Fruit fly (Drosophila melanogaster): ENCODE results near the gene Cyp4ae1.

Gene Cyp4ae1

DNA sequence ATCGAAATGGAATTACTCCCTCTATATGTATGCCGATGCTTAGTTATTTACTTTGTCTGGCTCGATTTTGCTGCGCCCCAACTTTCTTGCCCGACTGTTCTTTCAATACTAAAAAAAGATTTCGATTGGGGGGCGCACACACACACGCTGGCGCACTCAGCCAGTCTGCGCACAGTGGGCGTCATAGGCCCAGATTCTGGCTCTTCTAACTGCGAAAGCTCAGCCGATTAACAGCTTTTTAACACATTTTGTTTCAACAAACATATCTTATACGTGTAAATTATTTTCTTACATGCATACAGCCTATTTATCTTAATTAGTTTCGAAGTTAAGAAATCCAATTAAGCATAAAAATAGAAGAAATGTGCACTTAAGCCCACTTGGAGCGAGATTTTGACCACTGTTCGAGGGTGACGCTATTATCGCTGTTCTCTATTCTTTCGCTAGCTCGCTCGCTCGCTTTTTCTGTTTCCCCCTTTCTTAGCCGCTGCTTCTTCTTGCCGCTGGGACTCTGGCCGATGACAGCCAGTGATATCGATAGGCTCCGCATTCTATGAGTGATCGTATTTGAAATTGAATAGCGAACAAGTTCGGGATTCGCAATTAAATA, 43.5 kb downstream of the Cyp4ae1 start, which contains the start of gene Vinc (continued):
- TF ChIP-seq CG17359 (tag; optimal IDR thresholded peaks at IDR 0.05) = peak; percentile 90
- peak; percentile 24 for TF ChIP-seq cato (GFP tag; optimal IDR thresholded peaks at IDR 0.05; ENCODE audit: borderline replicate concordance)
- peak; percentile 15 for TF ChIP-seq Lhr (GFP tag; optimal IDR thresholded peaks at IDR 0.05)
- TF ChIP-seq CG4730 (GFP tag; IDR thresholded peaks at IDR 0.05) = peak; percentile 73
- TF ChIP-seq CG4424 (GFP tag; optimal IDR thresholded peaks at IDR 0.05) = peak; percentile 89
- no peak for TF ChIP-seq D (optimal IDR thresholded peaks at IDR 0.05)
- peak; percentile 82 for TF ChIP-seq D (GFP tag; optimal IDR thresholded peaks at IDR 0.05)
- TF ChIP-seq CG14667 (GFP tag; IDR thresholded peaks at IDR 0.05) = peak; percentile 74
- peak; percentile 81 for TF ChIP-seq CG31224 (GFP tag; IDR thresholded peaks at IDR 0.05)
- TF ChIP-seq CG4707 (GFP tag; optimal IDR thresholded peaks at IDR 0.05) = peak; percentile 100
- no peak for TF ChIP-seq CG16779 (GFP tag; IDR thresholded peaks at IDR 0.05)
- TF ChIP-seq CG12769 (tag; optimal IDR thresholded peaks at IDR 0.05) = no peak
- TF ChIP-seq ap (GFP tag; IDR thresholded peaks at IDR 0.05) = peak; percentile 67
- peak; percentile 79 for TF ChIP-seq CG7372 (GFP tag; IDR thresholded peaks at IDR 0.05)
- TF ChIP-seq seq (GFP tag; IDR thresholded peaks at IDR 0.05) = peak; percentile 66; the same call in 1 of the 2 replicates
- peak; percentile 98 for TF ChIP-seq Med (GFP tag)
- peak; percentile 59 for TF ChIP-seq CG9437 (GFP tag; optimal IDR thresholded peaks at IDR 0.05)
- TF ChIP-seq CG14965 (GFP tag; optimal IDR thresholded peaks at IDR 0.05; ENCODE audit: borderline replicate concordance) = peak; percentile 51
- TF ChIP-seq gsb (GFP tag; IDR thresholded peaks at IDR 0.05) = peak; percentile 78
- peak; percentile 42 for TF ChIP-seq CG9797 (GFP tag; optimal IDR thresholded peaks at IDR 0.05)
- peak; percentile 93 for TF ChIP-seq Drgx (GFP tag; IDR thresholded peaks at IDR 0.05)
- TF ChIP-seq dysf (GFP tag; IDR thresholded peaks at IDR 0.05) = peak; percentile 95
- TF ChIP-seq CTCF (GFP tag; optimal IDR thresholded peaks at IDR 0.05) = peak; percentile 38
- TF ChIP-seq CG14441 (GFP tag; IDR thresholded peaks at IDR 0.05) = peak; percentile 84
- TF ChIP-seq cas (GFP tag; IDR thresholded peaks at IDR 0.05) = peak; percentile 68; the same call in 1 of the 2 replicates
- peak; percentile 66 for TF ChIP-seq al (GFP tag; IDR thresholded peaks at IDR 0.05)
- TF ChIP-seq aop (GFP tag; IDR thresholded peaks at IDR 0.05) = no peak
- peak; percentile 92 for TF ChIP-seq nom (GFP tag; optimal IDR thresholded peaks at IDR 0.05)
- TF ChIP-seq sqz (GFP tag; optimal IDR thresholded peaks at IDR 0.05) = peak; percentile 82
- TF ChIP-seq mirr (GFP tag; optimal IDR thresholded peaks at IDR 0.05) = peak; percentile 91
- TF ChIP-seq ham (GFP tag; IDR thresholded peaks at IDR 0.05) = no peak
- peak; percentile 62 for TF ChIP-seq Nf-YB (GFP tag; optimal IDR thresholded peaks at IDR 0.05)
- peak; percentile 96 for TF ChIP-seq CG34376 (GFP tag; optimal IDR thresholded peaks at IDR 0.05)
- TF ChIP-seq CG12155 (GFP tag; optimal IDR thresholded peaks at IDR 0.05) = peak; percentile 96
- peak; percentile 80 for TF ChIP-seq CG7786 (GFP tag; optimal IDR thresholded peaks at IDR 0.05)
- peak; percentile 42 for TF ChIP-seq Kr (GFP tag; optimal IDR thresholded peaks at IDR 0.05)
- peak in 1 of 2 experiments; percentile 38 for TF ChIP-seq Hr51 (GFP tag; optimal IDR thresholded peaks at IDR 0.05)
- no peak for TF ChIP-seq jing (GFP tag; optimal IDR thresholded peaks at IDR 0.05)
- TF ChIP-seq CG15011 (GFP tag; optimal IDR thresholded peaks at IDR 0.05) = no peak
- TF ChIP-seq zfh2 (GFP tag; optimal IDR thresholded peaks at IDR 0.05) = peak; percentile 55
- TF ChIP-seq tap (tag; optimal IDR thresholded peaks at IDR 0.05) = peak; percentile 82
- peak; percentile 83 for TF ChIP-seq CG7556 (GFP tag; optimal IDR thresholded peaks at IDR 0.05)
- no peak for TF ChIP-seq CG1832 (GFP tag; optimal IDR thresholded peaks at IDR 0.05)
- TF ChIP-seq CG7928 (GFP tag; optimal IDR thresholded peaks at IDR 0.05) = peak; percentile 63
- TF ChIP-seq CG12299 (tag; optimal IDR thresholded peaks at IDR 0.05) = peak; percentile 77
- TF ChIP-seq Fer3 (tag; optimal IDR thresholded peaks at IDR 0.05) = peak; percentile 91
- TF ChIP-seq CG30403 (GFP tag; optimal IDR thresholded peaks at IDR 0.05) = peak; percentile 84
- peak; percentile 85 for TF ChIP-seq fd96Cb (tag; optimal IDR thresholded peaks at IDR 0.05)
- TF ChIP-seq CG10267 (tag; optimal IDR thresholded peaks at IDR 0.05) = peak; percentile 82
- TF ChIP-seq sd (tag; optimal IDR thresholded peaks at IDR 0.05) = peak; percentile 40
